Fruit fly (Drosophila melanogaster): ENCODE data around the gene CG7970.

DNA sequence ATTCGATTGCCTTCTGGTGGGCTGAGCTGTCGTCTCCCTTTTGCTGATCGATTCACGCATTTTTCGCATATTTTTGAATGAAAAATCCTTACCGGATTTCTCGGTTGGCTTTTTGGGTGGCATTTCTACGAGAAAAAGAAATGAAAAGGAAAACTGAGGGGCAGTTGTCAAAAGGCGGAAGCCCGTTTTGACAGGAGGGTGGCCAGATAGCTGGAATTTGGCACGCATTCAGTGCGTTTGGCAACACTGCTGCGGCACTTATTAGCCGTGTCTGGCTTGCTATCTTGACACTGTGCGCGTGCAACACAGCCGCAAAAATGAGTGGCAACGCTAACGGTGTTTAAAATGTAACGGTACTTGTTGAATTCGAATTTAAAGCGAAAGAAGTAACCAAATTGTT lies 16.0 kb downstream of the CG7970 start, which contains the start of gene RpL23A:
- TF ChIP-seq pan (optimal IDR thresholded peaks at IDR 0.05) (no peak), usp (GFP tag; optimal IDR thresholded peaks at IDR 0.05) (no peak), psq (optimal IDR thresholded peaks at IDR 0.05) (no peak), Dll (optimal IDR thresholded peaks at IDR 0.05) (no peak), CG8478 (optimal IDR thresholded peaks at IDR 0.05) (no peak), EcR (GFP tag; optimal IDR thresholded peaks at IDR 0.05) (no peak)
